Worm (Caenorhabditis elegans) whole organism, L4/young adult: ENCODE data around the gene nex-1.

Experiments
- W03F9.2 ChIP-seq: fragments of 150-350 bp; optimal IDR thresholded peaks from 2 replicates; lab custom pipeline; 2014; ENCODE audit warnings: missing biosample characterization, missing genetic modification characterization
- dao-5 ChIP-seq: sonication (generic microtip); optimal IDR thresholded peaks from 2 replicates; lab custom pipeline; 2016; ENCODE audit warnings: missing genotype, missing genetic modification characterization, moderate library complexity, missing compliant biosample characterization
- him-1 ChIP-seq: sonication (generic microtip); optimal IDR thresholded peaks from 2 replicates; lab custom pipeline; 2016; ENCODE audit warnings: missing genotype, missing genetic modification reagents, missing genetic modification characterization, missing compliant biosample characterization

nex-1 gene

ce11 chrIII:5227831-5228467 is 2.5 kb downstream of the nex-1 start, which contains the start of the genes C34E10.12, C34E10.10 and atp-2:
Gene C34E10.12, minus strand, starts transcription at chrIII:5227881.
Gene C34E10.10, minus strand, starts transcription at chrIII:5227884.
Gene atp-2, plus strand, starts transcription at chrIII:5228417.
- TF ChIP-seq dao-5 (tag; lab: Kevin White, UChicago), result no peak
- TF ChIP-seq him-1, result peak; percentile 7
- peak; percentile 89 for TF ChIP-seq W03F9.2 (tag; lab: Kevin White, UChicago)

DNA sequence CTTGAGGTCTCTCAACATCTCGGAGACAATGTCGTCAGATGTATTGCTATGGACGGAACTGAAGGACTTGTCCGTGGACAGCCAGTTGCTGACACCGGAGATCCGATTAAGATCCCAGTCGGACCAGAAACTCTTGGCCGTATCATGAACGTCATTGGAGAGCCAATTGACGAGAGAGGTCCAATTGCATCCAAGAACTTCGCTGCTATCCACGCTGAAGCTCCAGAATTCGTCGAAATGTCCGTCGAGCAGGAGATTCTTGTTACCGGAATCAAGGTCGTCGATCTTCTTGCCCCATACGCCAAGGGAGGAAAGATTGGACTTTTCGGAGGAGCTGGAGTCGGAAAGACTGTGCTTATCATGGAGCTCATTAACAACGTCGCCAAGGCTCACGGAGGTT is 3.4 kb downstream of the nex-1 start:
- TF ChIP-seq him-1 (no peak), dao-5 (tag; lab: Kevin White, UChicago) (no peak), W03F9.2 (tag; lab: Kevin White, UChicago) (no peak)

DNA sequence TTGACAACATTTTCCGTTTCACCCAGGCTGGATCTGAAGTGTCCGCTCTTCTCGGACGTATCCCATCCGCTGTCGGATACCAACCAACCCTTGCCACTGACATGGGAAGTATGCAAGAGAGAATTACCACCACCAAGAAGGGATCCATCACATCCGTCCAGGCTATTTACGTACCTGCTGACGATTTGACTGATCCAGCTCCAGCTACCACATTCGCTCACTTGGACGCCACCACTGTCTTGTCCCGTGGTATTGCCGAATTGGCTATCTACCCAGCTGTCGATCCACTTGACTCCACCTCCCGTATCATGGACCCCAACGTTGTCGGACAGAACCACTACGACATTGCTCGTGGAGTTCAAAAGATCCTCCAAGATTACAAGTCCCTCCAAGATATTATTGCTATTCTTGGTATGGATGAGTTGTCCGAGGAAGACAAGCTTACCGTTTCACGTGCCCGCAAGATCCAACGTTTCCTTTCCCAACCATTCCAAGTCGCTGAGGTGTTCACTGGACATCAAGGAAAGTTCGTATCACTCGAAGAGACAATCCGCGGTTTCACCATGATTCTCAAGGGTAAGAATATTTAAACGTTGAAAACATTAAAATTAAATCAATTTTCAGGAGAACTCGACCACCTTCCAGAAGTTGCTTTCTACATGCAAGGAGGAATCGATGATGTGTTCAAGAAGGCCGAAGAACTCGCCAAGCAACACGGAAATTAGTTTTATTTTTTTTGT is 4.3 kb downstream of the nex-1 start:
- TF ChIP-seq him-1 (no peak), W03F9.2 (tag; lab: Kevin White, UChicago) (no peak), dao-5 (tag; lab: Kevin White, UChicago) (no peak)

ce11 chrIII:5230415-5230814 is 5.0 kb downstream of the nex-1 start, which contains the start of gene prmt-5:
Gene prmt-5, plus strand, starts transcription at chrIII:5230555.
- TF ChIP-seq dao-5 (tag; lab: Kevin White, UChicago) (no peak), W03F9.2 (tag; lab: Kevin White, UChicago) (no peak)

DNA sequence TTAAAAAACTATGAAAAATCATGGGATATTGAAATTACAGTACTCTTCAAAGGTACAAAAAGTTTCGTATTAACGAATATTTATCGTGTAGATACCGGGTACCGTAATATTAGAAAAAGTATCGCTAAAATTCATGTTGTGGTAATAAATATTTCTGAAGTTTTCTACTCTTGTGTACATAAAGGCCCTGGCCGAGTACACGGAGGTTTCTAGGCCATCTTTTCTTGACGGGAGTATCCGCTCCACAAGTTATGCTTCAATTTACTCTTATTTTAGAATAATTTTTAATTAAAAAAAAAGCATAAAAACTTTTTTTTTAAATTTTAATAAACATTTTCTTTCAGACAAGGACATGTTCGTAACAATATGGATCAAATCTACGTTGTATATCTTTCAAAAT is 7.7 kb downstream of the nex-1 start:
- TF ChIP-seq him-1, result no peak
- TF ChIP-seq dao-5 (tag; lab: Kevin White, UChicago), result no peak
- TF ChIP-seq W03F9.2 (tag; lab: Kevin White, UChicago), result no peak

- TF ChIP-seq W03F9.2 (tag; lab: Kevin White, UChicago), result no peak
Observed at ce11 chrIII:5234312-5234711, 8.9 kb downstream of the nex-1 start, which contains the start of gene mrps-26. Gene mrps-26, plus strand, starts transcription at chrIII:5234612.

- TF ChIP-seq him-1 (no peak), W03F9.2 (tag; lab: Kevin White, UChicago) (no peak), dao-5 (tag; lab: Kevin White, UChicago) (no peak)
Observed at ce11 chrIII:5236104-5236503, 10.7 kb downstream of the nex-1 start, which contains the start of gene prx-10. Gene prx-10, plus strand, starts transcription at chrIII:5236404.

DNA sequence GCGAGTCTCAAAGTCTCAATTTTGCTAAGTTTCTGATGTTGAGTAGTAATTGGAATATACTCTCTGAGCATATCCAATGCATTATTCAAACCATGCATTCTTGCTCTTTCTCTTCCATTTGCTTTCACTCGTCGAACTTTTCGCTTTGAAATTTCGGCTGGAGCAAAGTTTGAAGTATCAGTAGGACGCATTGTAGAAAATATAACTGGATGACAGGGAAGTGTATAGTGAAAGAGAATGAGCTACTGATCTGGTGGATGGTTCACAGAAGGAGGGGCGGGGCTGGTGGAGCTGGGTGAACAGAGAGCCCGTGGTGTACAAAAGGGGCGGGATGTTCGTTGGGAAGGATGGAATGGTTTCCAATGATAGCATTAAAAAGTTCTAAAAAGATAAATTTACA is 16.4 kb downstream of the nex-1 start:
- TF ChIP-seq him-1 (no peak), W03F9.2 (tag; lab: Kevin White, UChicago) (no peak), dao-5 (tag; lab: Kevin White, UChicago) (no peak)

DNA sequence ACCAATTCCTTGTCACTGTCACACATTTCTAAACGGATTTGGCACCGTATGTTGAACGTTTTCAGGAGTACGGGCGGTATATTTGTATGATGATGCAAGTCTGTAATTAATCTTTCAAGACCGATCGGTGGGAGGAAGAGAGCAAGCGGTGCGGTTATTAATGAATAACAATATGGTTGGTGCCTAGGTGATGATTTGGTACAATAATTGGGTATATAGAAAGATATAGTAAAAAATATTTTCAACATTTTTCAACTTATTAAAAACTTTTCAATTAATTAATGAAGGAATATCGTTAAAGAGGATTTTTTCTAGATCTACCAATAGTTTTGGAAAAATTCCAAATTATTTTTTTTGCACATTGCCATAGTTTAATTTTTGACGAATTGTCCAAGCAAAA is 19.1 kb downstream of the nex-1 start, which contains the start of gene cnd-1:
TSS of gene cnd-1 (minus strand) at position 101 of the 400 bp plus-strand sequence.
- TF ChIP-seq dao-5 (tag; lab: Kevin White, UChicago), result no peak
- no peak for TF ChIP-seq W03F9.2 (tag; lab: Kevin White, UChicago)
- TF ChIP-seq him-1, result no peak

DNA sequence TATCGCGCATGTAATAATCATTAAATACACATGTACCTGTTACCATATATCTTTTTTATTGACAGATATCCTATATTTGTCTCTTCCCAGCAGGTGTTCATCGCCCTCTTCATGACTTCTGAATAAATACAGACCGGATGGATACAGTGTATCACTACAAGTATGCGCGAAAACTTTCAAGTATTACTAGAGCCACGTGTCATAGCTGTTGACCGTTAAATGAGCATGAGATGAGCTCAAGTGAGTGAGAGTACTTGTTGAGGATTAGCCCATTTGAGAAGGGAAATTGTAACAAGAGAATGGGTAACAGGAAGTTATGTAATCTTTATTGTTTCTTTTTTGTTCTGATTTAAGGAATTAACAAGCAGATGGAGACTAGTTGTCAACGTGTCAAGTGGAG is 19.6 kb downstream of the nex-1 start:
- TF ChIP-seq dao-5 (tag; lab: Kevin White, UChicago), result no peak
- TF ChIP-seq him-1, result no peak
- TF ChIP-seq W03F9.2 (tag; lab: Kevin White, UChicago), result no peak

DNA sequence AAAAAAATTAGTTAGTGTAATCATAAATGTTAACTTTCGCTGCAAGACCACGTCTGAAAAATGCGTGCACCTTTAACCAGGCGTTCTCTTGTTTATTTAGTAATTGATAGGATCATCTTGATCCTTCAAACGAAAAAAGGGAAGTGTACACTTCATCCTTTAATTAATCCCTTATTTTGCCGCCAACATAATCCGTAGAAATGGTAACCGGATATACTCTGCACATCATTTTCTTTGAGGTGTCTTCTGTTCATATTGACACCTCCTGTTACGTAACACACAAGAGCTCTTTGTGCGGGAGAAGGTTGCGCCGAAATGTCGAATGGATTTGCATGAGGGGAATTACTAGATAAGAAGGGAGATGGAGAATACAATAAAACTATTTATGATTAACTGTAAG is 23.3 kb downstream of the nex-1 start:
- no peak for TF ChIP-seq him-1
- TF ChIP-seq dao-5 (tag; lab: Kevin White, UChicago), result no peak
- no peak for TF ChIP-seq W03F9.2 (tag; lab: Kevin White, UChicago)

DNA sequence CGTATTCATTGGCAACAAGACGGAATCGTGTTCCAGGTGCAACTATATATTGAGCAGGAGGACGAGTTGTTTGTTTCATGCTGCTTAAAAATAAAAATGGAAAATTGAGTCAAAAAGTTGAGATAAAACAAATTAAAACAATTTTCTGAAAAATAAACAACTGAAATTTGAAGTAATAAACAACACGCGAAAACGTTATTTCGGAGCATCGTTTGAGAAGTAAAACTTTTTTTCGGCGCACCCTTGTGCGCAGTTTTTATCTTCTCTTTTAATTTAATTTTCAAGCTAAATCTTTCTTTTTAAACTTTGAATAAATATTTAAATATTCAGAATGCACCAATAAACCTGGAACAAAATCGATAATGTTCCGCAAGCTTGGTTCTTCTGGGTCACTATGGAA is 28.7 kb downstream of the nex-1 start, which contains the start of the genes sumv-1 and gop-1:
TSS of gene sumv-1 (minus strand) at position 80 of the 400 bp plus-strand sequence.
TSS of gene gop-1 (plus strand) at position 331 of the 400 bp plus-strand sequence.
- TF ChIP-seq him-1 (no peak), W03F9.2 (tag; lab: Kevin White, UChicago) (no peak), dao-5 (tag; lab: Kevin White, UChicago) (no peak)

DNA sequence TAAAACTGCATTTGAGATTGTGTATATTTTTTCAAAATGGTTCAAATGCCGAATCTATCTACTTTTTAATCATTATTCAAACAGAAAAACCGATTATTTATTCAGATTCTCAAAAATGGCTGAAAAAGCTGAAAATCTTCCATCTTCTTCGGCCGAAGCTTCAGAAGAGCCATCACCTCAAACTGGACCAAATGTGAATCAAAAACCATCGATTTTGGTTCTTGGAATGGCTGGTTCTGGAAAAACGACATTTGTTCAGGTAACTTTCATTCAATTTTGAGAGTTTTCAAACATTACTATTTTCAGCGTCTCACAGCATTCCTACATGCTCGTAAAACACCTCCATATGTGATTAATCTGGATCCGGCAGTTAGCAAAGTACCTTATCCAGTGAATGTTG is 33.5 kb downstream of the nex-1 start, which contains the start of gene gop-2:
TSS of gene gop-2 (plus strand) at position 106 of the 400 bp plus-strand sequence.
- no peak for TF ChIP-seq W03F9.2 (tag; lab: Kevin White, UChicago)
- TF ChIP-seq him-1, result no peak

ce11 chrIII:5260394-5260793 is 35.0 kb downstream of the nex-1 start, which contains the start of gene gop-3:
Gene gop-3, plus strand, starts transcription at chrIII:5260694.
- TF ChIP-seq W03F9.2 (tag; lab: Kevin White, UChicago) (no peak), him-1 (no peak), dao-5 (tag; lab: Kevin White, UChicago) (no peak)
